Fruit fly (Drosophila melanogaster) S2 (cell line): Measurements from ENCODE around the gene CG6733.

Source experiments
- CG8478 ChIP-seq: fragments of >200 bp; optimal IDR thresholded peaks from 2 replicates; lab custom pipeline; 2018
- CTCF ChIP-seq, 2 experiments: fragments of >200 bp; optimal IDR thresholded peaks; 2 replicates each; lab custom pipeline; 2018

DNA sequence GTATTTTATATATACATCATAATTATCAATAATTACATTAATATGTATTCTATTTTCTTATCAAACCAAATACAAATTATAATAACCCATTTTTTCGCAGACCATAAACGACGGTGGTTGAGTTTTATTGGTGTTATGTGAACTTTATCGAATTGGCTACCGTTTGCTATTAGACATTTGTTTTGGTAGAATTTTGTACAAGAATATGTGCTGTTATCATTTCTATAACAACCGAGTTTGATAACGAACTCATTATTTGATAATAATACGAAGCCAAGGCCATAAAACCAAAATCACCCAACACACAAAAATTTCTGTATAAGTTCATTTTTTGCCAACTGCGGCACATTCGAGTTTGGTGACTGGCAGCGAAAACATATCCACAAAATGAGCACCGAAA is 2.2 kb upstream of the CG6733 start, which contains the start of gene CG17109:
- no peak for TF ChIP-seq CG8478 (lab: Kevin White, UChicago)
- no peak for TF ChIP-seq CTCF (optimal IDR thresholded peaks at IDR 0.05; lab: Kevin White, UChicago)
